Worm (Caenorhabditis elegans): ENCODE data around the gene vit-2.

- TF ChIP-seq pha-4 (GFP tag; IDR thresholded peaks at IDR 0.05) (no peak), pha-4 (tag; optimal IDR thresholded peaks at IDR 0.05) (no peak), nhr-77 (tag; optimal IDR thresholded peaks at IDR 0.05) (no peak), ZK546.5 (tag; optimal IDR thresholded peaks at IDR 0.05) (no peak), Y5F2A.4 (GFP tag; optimal IDR thresholded peaks at IDR 0.05) (no peak), lin-13 (GFP tag; optimal IDR thresholded peaks at IDR 0.05) (no peak)
These were observed 23.4 kb downstream of the vit-2 start for ce11 chrX:5124288-5124687.

Data from whole organism, L4 larva.